Worm (Caenorhabditis elegans) whole organism, L1 larva: ENCODE data around the gene nhr-145.

Experiments used
- dsc-1 ChIP-seq: sonication (generic microtip); optimal IDR thresholded peaks from 2 replicates; lab custom pipeline; 2016; ENCODE audit warnings: mild to moderate bottlenecking, missing genetic modification characterization, missing compliant biosample characterization
- efl-1 ChIP-seq, 4 experiments: fragments of 150-350 bp; optimal IDR thresholded peaks in 3 of 4; peaks in 1 of 4; 1 replicate in 1 of 4; 2 replicates in 3 of 4; lab custom pipeline; 2014; ENCODE audit warnings: missing biosample characterization in 2 of 4, missing genetic modification characterization in 2 of 4, missing genetic modification reagents in 2 of 4
- egl-13 ChIP-seq: sonication (generic microtip); optimal IDR thresholded peaks from 2 replicates; lab custom pipeline; 2016; ENCODE audit warnings: missing genotype, missing genetic modification reagents, missing genetic modification characterization, missing compliant biosample characterization
- egl-27 ChIP-seq, 2 experiments: fragments of 150-350 bp in 1 of 2; sonication (generic microtip); optimal IDR thresholded peaks; 3 replicates each; lab custom pipeline; 2017 to 2018; ENCODE audit warnings: missing biosample characterization in 2 of 2, missing genetic modification characterization in 2 of 2, missing genetic modification reagents in 2 of 2
- grh-1 ChIP-seq: fragments of 200-800 bp; sonication (Bioruptor generic); IDR thresholded peaks from 2 replicates; pipeline ENCODE4 v1.3.6; 2022; ENCODE audit warnings: missing genetic modification reagents, missing genetic modification characterization, missing compliant biosample characterization
- lin-13 ChIP-seq: fragments of 150-350 bp; optimal IDR thresholded peaks from 2 replicates; lab custom pipeline; 2014; ENCODE audit warnings: missing biosample characterization, missing genetic modification reagents, missing genetic modification characterization
- nhr-237 ChIP-seq: fragments of 150-350 bp; optimal IDR thresholded peaks from 2 replicates; lab custom pipeline; 2014; ENCODE audit warnings: missing biosample characterization, missing genetic modification characterization
- pqm-1 ChIP-seq: sonication (generic microtip); optimal IDR thresholded peaks from 3 replicates; lab custom pipeline; 2017; ENCODE audit warnings: missing biosample characterization, missing genetic modification characterization
- skn-1 ChIP-seq: fragments of 150-350 bp; optimal IDR thresholded peaks from 2 replicates; lab custom pipeline; 2014; ENCODE audit warnings: missing biosample characterization, missing genetic modification characterization
- snu-23 ChIP-seq: sonication (generic microtip); optimal IDR thresholded peaks from 2 replicates; lab custom pipeline; 2016; ENCODE audit warnings: missing genetic modification characterization, missing compliant biosample characterization
- tbx-2 ChIP-seq: sonication (generic microtip); optimal IDR thresholded peaks from 2 replicates; lab custom pipeline; 2016; ENCODE audit warnings: missing genetic modification characterization, missing compliant biosample characterization
- unc-30 ChIP-seq: sonication (generic microtip); optimal IDR thresholded peaks from 2 replicates; lab custom pipeline; 2017; ENCODE audit warnings: missing biosample characterization, missing genetic modification characterization
- ztf-11 ChIP-seq, 2 experiments: sonication (generic microtip); optimal IDR thresholded peaks; 2 replicates each; lab custom pipeline; 2016 to 2017; ENCODE audit warnings: missing genetic modification characterization in 2 of 2, missing biosample characterization in 1 of 2, missing compliant biosample characterization in 1 of 2
- ztf-4 ChIP-seq: fragments of 150-350 bp; optimal IDR thresholded peaks from 2 replicates; lab custom pipeline; 2014; ENCODE audit warnings: missing biosample characterization, missing genetic modification characterization

DNA sequence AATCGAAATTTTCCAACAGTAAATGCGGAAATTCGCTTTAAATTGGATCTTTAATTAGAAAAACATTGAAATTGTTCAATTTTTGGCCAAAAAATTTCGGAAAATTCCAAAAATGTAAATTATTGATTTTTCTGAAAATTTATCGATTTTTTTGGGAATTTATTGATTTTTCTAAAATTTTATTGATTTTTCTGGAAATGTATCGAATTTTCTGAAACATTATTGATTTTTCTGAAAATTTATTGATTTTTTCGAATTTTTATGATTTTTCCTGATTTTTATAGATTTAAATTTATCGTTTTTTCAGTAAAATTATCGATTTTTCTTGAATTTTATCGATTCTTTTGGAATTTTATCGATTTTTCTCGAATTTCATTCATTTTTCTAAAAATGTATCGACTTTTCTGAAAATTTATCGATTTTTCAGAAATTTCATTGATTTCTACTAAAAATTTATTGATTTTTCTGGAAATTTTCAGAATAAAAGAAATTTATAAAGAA is 29.4 kb downstream of the nhr-145 start:
- TF ChIP-seq nhr-237 (tag; lab: Kevin White, UChicago) (no peak), unc-30 (tag; lab: Kevin White, UChicago) (no peak), snu-23 (no peak), skn-1 (tag; lab: Kevin White, UChicago) (no peak), tbx-2 (tag; lab: Kevin White, UChicago) (no peak), egl-13 (tag; lab: Kevin White, UChicago) (no peak), pqm-1 (no peak), egl-27 (tag; optimal IDR thresholded peaks at IDR 0.05; lab: Kevin White, UChicago) (no peak), ztf-4 (tag; lab: Kevin White, UChicago) (no peak), grh-1 (GFP tag; lab: Robert Waterston, UW) (no peak), efl-1 (optimal IDR thresholded peaks at IDR 0.05; lab: Kevin White, UChicago) (no peak), efl-1 (GFP tag; optimal IDR thresholded peaks at IDR 0.05 in 1 of 2; lab: Kevin White, UChicago) (no peak), ztf-11 (tag; optimal IDR thresholded peaks at IDR 0.05; lab: Kevin White, UChicago) (no peak), dsc-1 (tag; lab: Kevin White, UChicago) (no peak), lin-13 (GFP tag; lab: Kevin White, UChicago) (no peak)
